Worm (Caenorhabditis elegans) whole organism, late embryonic: Measurements from ENCODE around the gene ZK673.4.

Experiments
- ceh-6 ChIP-seq: fragments of 200-800 bp; sonication (Bioruptor generic); optimal IDR thresholded peaks from 2 replicates; lab custom pipeline; 2018; ENCODE audit warnings: mild to moderate bottlenecking, missing genetic modification characterization, missing compliant biosample characterization
- dmd-4 ChIP-seq: sonication (generic microtip); optimal IDR thresholded peaks from 2 replicates; lab custom pipeline; 2016; ENCODE audit warnings: borderline replicate concordance, missing genetic modification characterization, missing compliant biosample characterization
- elt-2 ChIP-seq: sonication (generic microtip); optimal IDR thresholded peaks from 2 replicates; lab custom pipeline; 2016; ENCODE audit warnings: missing genetic modification reagents, missing genetic modification characterization, missing compliant biosample characterization
- hlh-30 ChIP-seq: sonication (generic microtip); optimal IDR thresholded peaks from 2 replicates; lab custom pipeline; 2017; ENCODE audit warnings: antibody characterized with exemption, missing genetic modification characterization, missing compliant biosample characterization; ENCODE audit not compliant: insufficient read depth
- mec-3 ChIP-seq: sonication (generic microtip); optimal IDR thresholded peaks from 2 replicates; lab custom pipeline; 2016; ENCODE audit warnings: borderline replicate concordance, missing genetic modification characterization, missing compliant biosample characterization
- nhr-11 ChIP-seq: fragments of 150-350 bp; optimal IDR thresholded peaks from 2 replicates; lab custom pipeline; 2014; ENCODE audit warnings: missing biosample characterization, missing genetic modification characterization
- pha-2 ChIP-seq: sonication (generic microtip); optimal IDR thresholded peaks from 2 replicates; lab custom pipeline; 2017; ENCODE audit warnings: mild to moderate bottlenecking, missing genetic modification characterization, missing compliant biosample characterization
- pha-4 ChIP-seq: fragments of 150-350 bp; optimal IDR thresholded peaks from 2 replicates; lab custom pipeline; 2018; ENCODE audit warnings: missing biosample characterization, missing genetic modification reagents, missing genetic modification characterization
- pqm-1 ChIP-seq: sonication (generic microtip); optimal IDR thresholded peaks from 2 replicates; lab custom pipeline; 2016; ENCODE audit warnings: missing genetic modification characterization, missing compliant biosample characterization
- pros-1 ChIP-seq: fragments of 150-350 bp; optimal IDR thresholded peaks from 2 replicates; lab custom pipeline; 2014; ENCODE audit warnings: missing biosample characterization, missing genetic modification reagents, missing genetic modification characterization
- sdc-2 ChIP-seq: sonication (generic microtip); optimal IDR thresholded peaks from 2 replicates; lab custom pipeline; 2016; ENCODE audit warnings: missing genotype, missing genetic modification characterization, missing compliant biosample characterization
- sox-4 ChIP-seq: sonication (generic microtip); optimal IDR thresholded peaks from 2 replicates; lab custom pipeline; 2017; ENCODE audit warnings: mild to moderate bottlenecking, missing genetic modification characterization, inconsistent platforms, missing compliant biosample characterization
- tbx-2 ChIP-seq: sonication (generic microtip); optimal IDR thresholded peaks from 2 replicates; lab custom pipeline; 2016; ENCODE audit warnings: missing genetic modification characterization, missing compliant biosample characterization

DNA sequence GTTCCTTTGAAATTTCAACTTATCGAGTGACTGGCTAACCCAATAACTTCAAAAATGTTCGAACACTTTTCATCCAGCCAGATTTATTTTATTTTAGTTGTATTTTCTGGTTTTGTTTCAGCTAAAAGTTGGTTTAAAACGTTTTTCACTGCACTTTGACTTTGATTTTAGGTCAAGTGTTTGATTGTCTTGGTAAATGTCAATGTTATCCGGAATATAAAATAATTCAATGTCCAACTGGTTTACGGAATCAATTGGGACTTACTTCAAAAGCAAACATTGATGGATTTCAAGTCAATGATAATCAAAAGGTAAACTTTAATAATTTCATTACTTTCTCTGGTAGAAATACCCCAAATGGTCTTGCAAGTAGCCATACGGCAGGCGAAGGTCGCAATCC is 31.1 kb downstream of the ZK673.4 start:
- TF ChIP-seq pqm-1 (tag; lab: Kevin White, UChicago) = no peak
- no peak for TF ChIP-seq pros-1 (tag; lab: Kevin White, UChicago)
- no peak for TF ChIP-seq sdc-2 (tag; lab: Kevin White, UChicago)
- TF ChIP-seq nhr-11 (tag; lab: Kevin White, UChicago) = no peak
- no peak for TF ChIP-seq ceh-6 (GFP tag; lab: Kevin White, UChicago)
- TF ChIP-seq tbx-2 (tag; lab: Kevin White, UChicago) = no peak
- no peak for TF ChIP-seq mec-3 (tag; lab: Kevin White, UChicago)
- no peak for TF ChIP-seq pha-4 (tag; lab: Kevin White, UChicago)
- TF ChIP-seq dmd-4 (tag; lab: Kevin White, UChicago) = no peak
- TF ChIP-seq elt-2 (tag; lab: Kevin White, UChicago) = no peak
- no peak for TF ChIP-seq hlh-30
- TF ChIP-seq sox-4 (tag; lab: Kevin White, UChicago) = no peak
- no peak for TF ChIP-seq pha-2 (tag; lab: Kevin White, UChicago)
